Worm (Caenorhabditis elegans) whole organism, midembryonic: ENCODE measurements around the gene scl-23.

Experiments used
- klf-2 ChIP-seq: fragments of 200-800 bp; sonication (Bioruptor generic); conservative IDR thresholded peaks from 2 replicates; pipeline ENCODE4 v1.3.6; 2022; ENCODE audit warnings: missing genetic modification reagents, missing genetic modification characterization, missing compliant biosample characterization
- med-1 ChIP-seq: sonication (generic microtip); optimal IDR thresholded peaks from 2 replicates; lab custom pipeline; 2017; ENCODE audit warnings: missing genetic modification characterization, mild to moderate bottlenecking, missing compliant biosample characterization, antibody characterized with exemption, missing genetic modification reagents; ENCODE audit not compliant: insufficient read depth
- ztf-23 ChIP-seq: fragments of 200-800 bp; sonication (Bioruptor generic); IDR thresholded peaks from 2 replicates; pipeline ENCODE4 v1.3.6; 2022; ENCODE audit warnings: missing genetic modification reagents, missing genetic modification characterization, missing compliant biosample characterization

DNA sequence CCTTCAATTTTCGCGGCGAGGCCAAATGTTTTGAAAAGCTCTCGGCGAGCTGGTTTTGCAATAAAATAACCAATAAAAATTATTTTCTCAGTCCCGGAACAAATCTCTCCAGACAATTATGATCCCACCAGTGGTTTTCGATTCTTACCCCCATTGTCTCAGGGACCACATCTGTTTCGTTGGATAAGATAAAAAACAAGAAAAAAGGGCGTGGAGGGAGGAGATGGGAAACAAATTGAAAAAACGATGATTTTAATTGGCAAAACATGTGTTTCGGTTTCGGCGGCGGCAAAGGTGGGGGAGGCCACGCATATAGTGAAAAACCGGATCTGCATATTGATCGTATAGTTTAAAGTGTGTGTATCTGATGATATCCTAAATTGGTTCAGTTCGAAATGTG, 8.9 kb downstream of the scl-23 start:
- TF ChIP-seq ztf-23 (no peak), med-1 (GFP tag; lab: Kevin White, UChicago) (no peak), klf-2 (no peak)
